In genomic region chrX:8973136-8973535, dm6 we compare ENCODE assay signal across 1 fruit fly cellular context.
A peak's percentile ranks its signal among the peaks of the same experiment; 100 is the strongest.
TF ChIP-seq lines count a peak whose summit lies in the region.

No protein-coding gene starts in this region.

TF ChIP-seq in whole organism, embryonic, 481 proteins besides CTCF, POLR2A, EP300 and RAD21 (continued from another document):
- TF ChIP-seq tin (GFP tag; optimal IDR thresholded peaks at IDR 0.05; lab: Kevin White, UChicago), result no peak
- TF ChIP-seq fd3F (GFP tag; optimal IDR thresholded peaks at IDR 0.05; lab: Kevin White, UChicago), result peak; percentile 3
- no peak for TF ChIP-seq CG4730 (GFP tag; IDR thresholded peaks at IDR 0.05; lab: Robert Waterston, UW)
- TF ChIP-seq dimm (GFP tag; IDR thresholded peaks at IDR 0.05; lab: Robert Waterston, UW), result no peak
- no peak for TF ChIP-seq Dad (GFP tag; optimal IDR thresholded peaks at IDR 0.05; lab: Kevin White, UChicago)
- TF ChIP-seq bbx (GFP tag; IDR thresholded peaks at IDR 0.05; lab: Robert Waterston, UW; ENCODE audit: partially characterized antibody), result no peak
- no peak for TF ChIP-seq shn (GFP tag; optimal IDR thresholded peaks at IDR 0.05; lab: Kevin White, UChicago)
- TF ChIP-seq peb (GFP tag; IDR thresholded peaks at IDR 0.05; lab: Robert Waterston, UW), result no peak
- no peak for TF ChIP-seq CG1024 (GFP tag; IDR thresholded peaks at IDR 0.05; lab: Robert Waterston, UW)
- peak; percentile 46 for TF ChIP-seq CG6689 (GFP tag; IDR thresholded peaks at IDR 0.05; lab: Robert Waterston, UW)
- TF ChIP-seq knrl (GFP tag; IDR thresholded peaks at IDR 0.05; lab: Robert Waterston, UW; ENCODE audit: partially characterized antibody), result no peak
- TF ChIP-seq CG8281 (tag; optimal IDR thresholded peaks at IDR 0.05; lab: Kevin White, UChicago), result no peak
- TF ChIP-seq pum (GFP tag; optimal IDR thresholded peaks at IDR 0.05; lab: Kevin White, UChicago), result no peak
- no peak for TF ChIP-seq CG17328 (GFP tag; IDR thresholded peaks at IDR 0.05; lab: Robert Waterston, UW)
- no peak for TF ChIP-seq CG12391 (tag; optimal IDR thresholded peaks at IDR 0.05; lab: Kevin White, UChicago)
- no peak for TF ChIP-seq az2 (GFP tag; optimal IDR thresholded peaks at IDR 0.05; lab: Kevin White, UChicago)
- no peak for TF ChIP-seq bigmax (GFP tag; optimal IDR thresholded peaks at IDR 0.05; lab: Kevin White, UChicago)
- no peak for TF ChIP-seq lov (optimal IDR thresholded peaks at IDR 0.05; lab: Kevin White, UChicago)
- TF ChIP-seq lov (GFP tag; IDR thresholded peaks at IDR 0.05; lab: Robert Waterston, UW), result no peak
- no peak for TF ChIP-seq jing (GFP tag; optimal IDR thresholded peaks at IDR 0.05; lab: Kevin White, UChicago)
- TF ChIP-seq CG11723 (GFP tag; optimal IDR thresholded peaks at IDR 0.05; lab: Kevin White, UChicago), result no peak
- no peak for TF ChIP-seq pfk (GFP tag; optimal IDR thresholded peaks at IDR 0.05; lab: Kevin White, UChicago)
- TF ChIP-seq CG9932 (GFP tag; IDR thresholded peaks at IDR 0.05; lab: Robert Waterston, UW), result peak; percentile 54
- no peak for TF ChIP-seq ro (GFP tag; IDR thresholded peaks at IDR 0.05; lab: Robert Waterston, UW)
- no peak for TF ChIP-seq Mes4 (GFP tag; optimal IDR thresholded peaks at IDR 0.05; lab: Kevin White, UChicago)
- TF ChIP-seq dpn (GFP tag; optimal IDR thresholded peaks at IDR 0.05; lab: Kevin White, UChicago), result no peak
- no peak for TF ChIP-seq pita (GFP tag; optimal IDR thresholded peaks at IDR 0.05; lab: Kevin White, UChicago)
- no peak for TF ChIP-seq vnd (GFP tag; IDR thresholded peaks at IDR 0.05; lab: Robert Waterston, UW; ENCODE audit: partially characterized antibody)
- no peak for TF ChIP-seq wdn (GFP tag; IDR thresholded peaks at IDR 0.05; lab: Robert Waterston, UW)
- TF ChIP-seq Hr39 (optimal IDR thresholded peaks at IDR 0.05; lab: Kevin White, UChicago), result no peak
- no peak for TF ChIP-seq CG15514 (GFP tag; optimal IDR thresholded peaks at IDR 0.05; lab: Kevin White, UChicago)
- no peak for TF ChIP-seq Doc2 (GFP tag; IDR thresholded peaks at IDR 0.05; lab: Robert Waterston, UW)
- no peak for TF ChIP-seq CG4854 (GFP tag; optimal IDR thresholded peaks at IDR 0.05; lab: Kevin White, UChicago)
- TF ChIP-seq org-1 (GFP tag; optimal IDR thresholded peaks at IDR 0.05; lab: Kevin White, UChicago), result no peak
- TF ChIP-seq CG18262 (tag; optimal IDR thresholded peaks at IDR 0.05; lab: Kevin White, UChicago), result no peak
- TF ChIP-seq Oli (tag; optimal IDR thresholded peaks at IDR 0.05; lab: Kevin White, UChicago), result no peak
- TF ChIP-seq CG10147 (GFP tag; optimal IDR thresholded peaks at IDR 0.05; lab: Kevin White, UChicago), result no peak
- TF ChIP-seq CG2889 (GFP tag; IDR thresholded peaks at IDR 0.05; lab: Robert Waterston, UW), result no peak
- no peak for TF ChIP-seq so (GFP tag; IDR thresholded peaks at IDR 0.05; lab: Robert Waterston, UW)
- no peak for TF ChIP-seq CG9609 (GFP tag; optimal IDR thresholded peaks at IDR 0.05; lab: Kevin White, UChicago)
- no peak for TF ChIP-seq crol (GFP tag; IDR thresholded peaks at IDR 0.05; lab: Robert Waterston, UW)
- no peak for TF ChIP-seq CG17385 (GFP tag; optimal IDR thresholded peaks at IDR 0.05; lab: Kevin White, UChicago)
- no peak for TF ChIP-seq CG34422 (GFP tag; IDR thresholded peaks at IDR 0.05; lab: Robert Waterston, UW)
- TF ChIP-seq gcm2 (GFP tag; optimal IDR thresholded peaks at IDR 0.05; lab: Kevin White, UChicago), result no peak
- no peak for TF ChIP-seq corto (GFP tag; optimal IDR thresholded peaks at IDR 0.05; lab: Kevin White, UChicago)
- TF ChIP-seq Hmx (GFP tag; optimal IDR thresholded peaks at IDR 0.05; lab: Kevin White, UChicago), result no peak
- TF ChIP-seq MBD-R2 (GFP tag; IDR thresholded peaks at IDR 0.05; lab: Robert Waterston, UW), result 0 out of 2 replicates have a peak, but pooled peaks have one; percentile 13
- TF ChIP-seq pzg (GFP tag; optimal IDR thresholded peaks at IDR 0.05; lab: Kevin White, UChicago), result no peak
- TF ChIP-seq CG14441 (GFP tag; IDR thresholded peaks at IDR 0.05; lab: Robert Waterston, UW), result no peak
- TF ChIP-seq CG3407 (GFP tag; optimal IDR thresholded peaks at IDR 0.05; lab: Kevin White, UChicago), result no peak
- peak; percentile 24 for TF ChIP-seq Xbp1 (GFP tag; optimal IDR thresholded peaks at IDR 0.05; lab: Kevin White, UChicago)
- TF ChIP-seq Gug (GFP tag; IDR thresholded peaks at IDR 0.05; lab: Robert Waterston, UW), result peak; percentile 32; the same call in 1 of the 4 replicates
- no peak for TF ChIP-seq CG13123 (GFP tag; optimal IDR thresholded peaks at IDR 0.05; lab: Kevin White, UChicago)
- TF ChIP-seq H15 (GFP tag; IDR thresholded peaks at IDR 0.05; lab: Robert Waterston, UW), result no peak
- no peak for TF ChIP-seq fd64A (GFP tag; optimal IDR thresholded peaks at IDR 0.05; lab: Kevin White, UChicago)
- peak; percentile 44 for TF ChIP-seq Hey (tag; optimal IDR thresholded peaks at IDR 0.05; lab: Kevin White, UChicago)
- TF ChIP-seq Abd-B (GFP tag; optimal IDR thresholded peaks at IDR 0.05; lab: Kevin White, UChicago), result peak; percentile 3
- TF ChIP-seq en (GFP tag; optimal IDR thresholded peaks at IDR 0.05; lab: Kevin White, UChicago), result no peak
- no peak for TF ChIP-seq CG17186 (GFP tag; optimal IDR thresholded peaks at IDR 0.05; lab: Kevin White, UChicago)
- TF ChIP-seq CG16863 (GFP tag; optimal IDR thresholded peaks at IDR 0.05; lab: Kevin White, UChicago), result no peak
- peak; percentile 36; the same call in 1 of the 2 replicates for TF ChIP-seq Adf1 (GFP tag; IDR thresholded peaks at IDR 0.05; lab: Robert Waterston, UW)
- TF ChIP-seq ind (GFP tag; optimal IDR thresholded peaks at IDR 0.05; lab: Kevin White, UChicago), result peak; percentile 21
- no peak for TF ChIP-seq Neu2 (GFP tag; optimal IDR thresholded peaks at IDR 0.05; lab: Kevin White, UChicago; ENCODE audit: borderline replicate concordance)
- no peak for TF ChIP-seq Antp (GFP tag; optimal IDR thresholded peaks at IDR 0.05; lab: Kevin White, UChicago)
- TF ChIP-seq Mad (GFP tag; optimal IDR thresholded peaks at IDR 0.05; lab: Kevin White, UChicago), result no peak
- no peak for TF ChIP-seq D19B (GFP tag; optimal IDR thresholded peaks at IDR 0.05; lab: Kevin White, UChicago)
- TF ChIP-seq CG16779 (GFP tag; IDR thresholded peaks at IDR 0.05; lab: Robert Waterston, UW), result no peak
- TF ChIP-seq CG12659 (GFP tag; optimal IDR thresholded peaks at IDR 0.05; lab: Kevin White, UChicago), result peak; percentile 36
- TF ChIP-seq Dip2 (GFP tag; IDR thresholded peaks at IDR 0.05; lab: Robert Waterston, UW), result no peak
- TF ChIP-seq Spps (tag; optimal IDR thresholded peaks at IDR 0.05; lab: Kevin White, UChicago), result no peak
- no peak for TF ChIP-seq Jarid2 (GFP tag; optimal IDR thresholded peaks at IDR 0.05; lab: Kevin White, UChicago)
- TF ChIP-seq CG1647 (GFP tag; optimal IDR thresholded peaks at IDR 0.05; lab: Kevin White, UChicago), result no peak
- no peak for TF ChIP-seq CG12155 (GFP tag; optimal IDR thresholded peaks at IDR 0.05; lab: Kevin White, UChicago)
- TF ChIP-seq sens (GFP tag; lab: Kevin White, UChicago), result no peak
- TF ChIP-seq CG9727 (GFP tag; optimal IDR thresholded peaks at IDR 0.05; lab: Kevin White, UChicago), result no peak
- no peak for TF ChIP-seq Blimp-1 (GFP tag; optimal IDR thresholded peaks at IDR 0.05; lab: Kevin White, UChicago)
- no peak for TF ChIP-seq abd-A (tag; optimal IDR thresholded peaks at IDR 0.05; lab: Kevin White, UChicago)
- 0 out of 2 replicates have a peak, but pooled peaks have one; percentile 7 for TF ChIP-seq CG7372 (GFP tag; IDR thresholded peaks at IDR 0.05; lab: Robert Waterston, UW)
- no peak for TF ChIP-seq CG7271 (tag; optimal IDR thresholded peaks at IDR 0.05; lab: Kevin White, UChicago)
- no peak for TF ChIP-seq YL-1 (GFP tag; optimal IDR thresholded peaks at IDR 0.05; lab: Kevin White, UChicago)
- TF ChIP-seq pb (GFP tag; optimal IDR thresholded peaks at IDR 0.05; lab: Kevin White, UChicago), result no peak
- peak; percentile 20 for TF ChIP-seq CG13424 (tag; optimal IDR thresholded peaks at IDR 0.05; lab: Kevin White, UChicago)
- no peak for TF ChIP-seq disco-r (GFP tag; optimal IDR thresholded peaks at IDR 0.05; lab: Kevin White, UChicago)
- TF ChIP-seq ewg (GFP tag; optimal IDR thresholded peaks at IDR 0.05; lab: Kevin White, UChicago), result no peak
- TF ChIP-seq yki (optimal IDR thresholded peaks at IDR 0.05; lab: Kevin White, UChicago), result no peak
- TF ChIP-seq CG3847 (GFP tag; IDR thresholded peaks at IDR 0.05; lab: Robert Waterston, UW), result peak; percentile 48; the same call in 1 of the 2 replicates
- no peak for TF ChIP-seq CG18476 (GFP tag; optimal IDR thresholded peaks at IDR 0.05; lab: Kevin White, UChicago)
- TF ChIP-seq CG13775 (GFP tag; optimal IDR thresholded peaks at IDR 0.05; lab: Kevin White, UChicago), result no peak
- TF ChIP-seq emc (GFP tag; optimal IDR thresholded peaks at IDR 0.05; lab: Kevin White, UChicago), result no peak
- no peak for TF ChIP-seq Usf (GFP tag; optimal IDR thresholded peaks at IDR 0.05; lab: Kevin White, UChicago)
- no peak for TF ChIP-seq bsh (GFP tag; optimal IDR thresholded peaks at IDR 0.05; lab: Kevin White, UChicago)
- no peak for TF ChIP-seq ase (GFP tag; IDR thresholded peaks at IDR 0.05; lab: Robert Waterston, UW)
- TF ChIP-seq Hand (GFP tag; optimal IDR thresholded peaks at IDR 0.05; lab: Kevin White, UChicago), result no peak
- TF ChIP-seq CG11696 (GFP tag; IDR thresholded peaks at IDR 0.05; lab: Robert Waterston, UW), result no peak
- TF ChIP-seq Hr51 (GFP tag; optimal IDR thresholded peaks at IDR 0.05; lab: Kevin White, UChicago), result peak in 1 of 2 experiments; percentile 43
- no peak for TF ChIP-seq chn (GFP tag; optimal IDR thresholded peaks at IDR 0.05; lab: Kevin White, UChicago)
- no peak for TF ChIP-seq run (tag; optimal IDR thresholded peaks at IDR 0.05; lab: Kevin White, UChicago)
- TF ChIP-seq NK7.1 (GFP tag; optimal IDR thresholded peaks at IDR 0.05; lab: Kevin White, UChicago), result no peak
- TF ChIP-seq Kr (GFP tag; optimal IDR thresholded peaks at IDR 0.05; lab: Kevin White, UChicago), result no peak
- TF ChIP-seq D (optimal IDR thresholded peaks at IDR 0.05; lab: Kevin White, UChicago), result no peak
- no peak for TF ChIP-seq D (GFP tag; optimal IDR thresholded peaks at IDR 0.05; lab: Kevin White, UChicago)
- no peak for TF ChIP-seq Camta (GFP tag; optimal IDR thresholded peaks at IDR 0.05; lab: Kevin White, UChicago)
- 0 out of 2 replicates have a peak, but pooled peaks have one; percentile 30 for TF ChIP-seq Oaz (GFP tag; IDR thresholded peaks at IDR 0.05; lab: Robert Waterston, UW)
- no peak for TF ChIP-seq CG31388 (GFP tag; optimal IDR thresholded peaks at IDR 0.05; lab: Kevin White, UChicago)
- no peak for TF ChIP-seq Sry-β (GFP tag; optimal IDR thresholded peaks at IDR 0.05; lab: Kevin White, UChicago)
- no peak for TF ChIP-seq CG17829 (tag; optimal IDR thresholded peaks at IDR 0.05; lab: Kevin White, UChicago)
- TF ChIP-seq vvl (GFP tag; IDR thresholded peaks at IDR 0.05; lab: Robert Waterston, UW), result no peak
- TF ChIP-seq CHES-1-like (GFP tag; optimal IDR thresholded peaks at IDR 0.05; lab: Kevin White, UChicago), result no peak
- TF ChIP-seq trem (tag; optimal IDR thresholded peaks at IDR 0.05; lab: Kevin White, UChicago), result no peak
- no peak for TF ChIP-seq cas (GFP tag; IDR thresholded peaks at IDR 0.05; lab: Robert Waterston, UW)
- no peak for TF ChIP-seq hkb (optimal IDR thresholded peaks at IDR 0.05; lab: Kevin White, UChicago)
- TF ChIP-seq hkb (GFP tag; IDR thresholded peaks at IDR 0.05; lab: Robert Waterston, UW), result no peak
- no peak for TF ChIP-seq wor (GFP tag; IDR thresholded peaks at IDR 0.05; lab: Robert Waterston, UW)
- no peak for TF ChIP-seq nau (GFP tag; optimal IDR thresholded peaks at IDR 0.05; lab: Kevin White, UChicago)
- TF ChIP-seq dmrt11E (tag; optimal IDR thresholded peaks at IDR 0.05; lab: Kevin White, UChicago), result no peak
- no peak for TF ChIP-seq CG5953 (GFP tag; IDR thresholded peaks at IDR 0.05; lab: Robert Waterston, UW)
- peak; percentile 25; the same call in 1 of the 2 replicates for TF ChIP-seq ttk (GFP tag; IDR thresholded peaks at IDR 0.05; lab: Robert Waterston, UW)
- no peak for TF ChIP-seq z (GFP tag; IDR thresholded peaks at IDR 0.05; lab: Robert Waterston, UW)
- no peak for TF ChIP-seq grn (GFP tag; optimal IDR thresholded peaks at IDR 0.05; lab: Kevin White, UChicago)
- peak; percentile 47 for TF ChIP-seq gem (tag; optimal IDR thresholded peaks at IDR 0.05; lab: Kevin White, UChicago)
- TF ChIP-seq Meics (GFP tag; optimal IDR thresholded peaks at IDR 0.05; lab: Kevin White, UChicago), result peak; percentile 17
- TF ChIP-seq esg (GFP tag; conservative IDR thresholded peaks at IDR 0.05; lab: Robert Waterston, UW), result peak; percentile 32; the same call in 1 of the 2 replicates
- no peak for TF ChIP-seq kni (GFP tag; optimal IDR thresholded peaks at IDR 0.05; lab: Kevin White, UChicago)
- TF ChIP-seq CG8290 (GFP tag; optimal IDR thresholded peaks at IDR 0.05; lab: Kevin White, UChicago), result no peak
- no peak for TF ChIP-seq CG8290 (tag; optimal IDR thresholded peaks at IDR 0.05; lab: Kevin White, UChicago)
- no peak for TF ChIP-seq chinmo (GFP tag; IDR thresholded peaks at IDR 0.05; lab: Robert Waterston, UW; ENCODE audit: partially characterized antibody)
- no peak for TF ChIP-seq ATbp (GFP tag; optimal IDR thresholded peaks at IDR 0.05; lab: Kevin White, UChicago)
- no peak for TF ChIP-seq CG8765 (GFP tag; IDR thresholded peaks at IDR 0.05; lab: Robert Waterston, UW)
TF ChIP-seq in whole organism, embryonic: peak in this region for 79.
